Fruit fly (Drosophila melanogaster): Measurements from ENCODE around the gene CG17768.

dm6 chr2L:10376276-10376675 is 28.7 kb downstream of the CG17768 start:
- TF ChIP-seq psq (optimal IDR thresholded peaks at IDR 0.05) (no peak), Dll (optimal IDR thresholded peaks at IDR 0.05) (no peak), CG8478 (optimal IDR thresholded peaks at IDR 0.05) (no peak)

Data from whole organism.